Fruit fly (Drosophila melanogaster): ENCODE data around the gene CG42750.

CG42750 gene

dm6 chr2L:18267815-18268214 lies 7.8 kb downstream of the CG42750 start (continued):
- TF ChIP-seq CG6683 (GFP tag; optimal IDR thresholded peaks at IDR 0.05) = no peak
- TF ChIP-seq CG10979 (tag; optimal IDR thresholded peaks at IDR 0.05) = no peak
- TF ChIP-seq fd64A (GFP tag; optimal IDR thresholded peaks at IDR 0.05) = no peak
- no peak for TF ChIP-seq D19A (tag; optimal IDR thresholded peaks at IDR 0.05)
- TF ChIP-seq cwo (GFP tag; optimal IDR thresholded peaks at IDR 0.05) = peak; percentile 17
- TF ChIP-seq CG16779 (GFP tag; IDR thresholded peaks at IDR 0.05) = no peak
- no peak for TF ChIP-seq CG12155 (GFP tag; optimal IDR thresholded peaks at IDR 0.05)
- TF ChIP-seq CG6791 (GFP tag; IDR thresholded peaks at IDR 0.05; ENCODE audit: partially characterized antibody) = no peak
- no peak for TF ChIP-seq E2f1 (GFP tag; IDR thresholded peaks at IDR 0.05)
- TF ChIP-seq sd (tag; optimal IDR thresholded peaks at IDR 0.05) = no peak
- TF ChIP-seq Atf6 (GFP tag; IDR thresholded peaks at IDR 0.05) = no peak
- no peak for TF ChIP-seq Sin3A (optimal IDR thresholded peaks at IDR 0.05)
- no peak for TF ChIP-seq Mes4 (GFP tag; optimal IDR thresholded peaks at IDR 0.05)
- no peak for TF ChIP-seq CG4707 (GFP tag; optimal IDR thresholded peaks at IDR 0.05)
- TF ChIP-seq Six4 (GFP tag; optimal IDR thresholded peaks at IDR 0.05) = no peak
- no peak for TF ChIP-seq CG34224 (GFP tag; IDR thresholded peaks at IDR 0.05; ENCODE audit: partially characterized antibody)
- TF ChIP-seq CG3407 (GFP tag; optimal IDR thresholded peaks at IDR 0.05) = no peak
- TF ChIP-seq Usf (GFP tag; optimal IDR thresholded peaks at IDR 0.05) = no peak
- no peak for TF ChIP-seq CG12236 (GFP tag; optimal IDR thresholded peaks at IDR 0.05)
- TF ChIP-seq CG17186 (GFP tag; optimal IDR thresholded peaks at IDR 0.05) = no peak
- no peak for TF ChIP-seq CG16813 (GFP tag; IDR thresholded peaks at IDR 0.05; ENCODE audit: partially characterized antibody)
- no peak for TF ChIP-seq Sox100B (GFP tag; optimal IDR thresholded peaks at IDR 0.05)
- no peak for TF ChIP-seq CG14050 (GFP tag; IDR thresholded peaks at IDR 0.05)
- no peak for TF ChIP-seq Lim3 (GFP tag; IDR thresholded peaks at IDR 0.05)
- 0 out of 3 replicates have a peak, but pooled peaks have one; percentile 15 for TF ChIP-seq Aef1 (GFP tag; IDR thresholded peaks at IDR 0.05)
- TF ChIP-seq BEAF-32 (GFP tag; optimal IDR thresholded peaks at IDR 0.05) = no peak
- TF ChIP-seq CG13296 (GFP tag; optimal IDR thresholded peaks at IDR 0.05) = peak; percentile 8
- TF ChIP-seq CG31441 (GFP tag; IDR thresholded peaks at IDR 0.05) = 0 out of 2 replicates have a peak, but pooled peaks have one; percentile 13
- no peak for TF ChIP-seq Asciz (GFP tag; optimal IDR thresholded peaks at IDR 0.05)
- TF ChIP-seq Spps (tag; optimal IDR thresholded peaks at IDR 0.05) = no peak
- no peak for TF ChIP-seq B-H2 (GFP tag; optimal IDR thresholded peaks at IDR 0.05)
- TF ChIP-seq CG17612 (GFP tag; IDR thresholded peaks at IDR 0.05) = no peak
- no peak for TF ChIP-seq amos (GFP tag; IDR thresholded peaks at IDR 0.05; ENCODE audit: partially characterized antibody)
- no peak for TF ChIP-seq CG12299 (tag; optimal IDR thresholded peaks at IDR 0.05)
- no peak for TF ChIP-seq CG18011 (GFP tag; optimal IDR thresholded peaks at IDR 0.05)
- no peak for TF ChIP-seq HmgD (GFP tag; optimal IDR thresholded peaks at IDR 0.05)
- no peak for TF ChIP-seq exex (tag; optimal IDR thresholded peaks at IDR 0.05)
- TF ChIP-seq CG31388 (GFP tag; optimal IDR thresholded peaks at IDR 0.05) = no peak
- no peak for TF ChIP-seq HLH54F (GFP tag; optimal IDR thresholded peaks at IDR 0.05)
- no peak for TF ChIP-seq Fer2 (tag; optimal IDR thresholded peaks at IDR 0.05)
- peak; percentile 34 for TF ChIP-seq CG13424 (tag; optimal IDR thresholded peaks at IDR 0.05)
- TF ChIP-seq CG8944 (GFP tag; optimal IDR thresholded peaks at IDR 0.05) = no peak
- peak in 1 of 2 experiments; percentile 27 for TF ChIP-seq Hr51 (GFP tag; optimal IDR thresholded peaks at IDR 0.05)
- no peak for TF ChIP-seq Nf-YC (tag; optimal IDR thresholded peaks at IDR 0.05)
- TF ChIP-seq Dfd (GFP tag; optimal IDR thresholded peaks at IDR 0.05) = no peak
- no peak for TF ChIP-seq CG2129 (GFP tag; IDR thresholded peaks at IDR 0.05; ENCODE audit: partially characterized antibody)
- no peak for TF ChIP-seq inv (GFP tag; IDR thresholded peaks at IDR 0.05; ENCODE audit: partially characterized antibody)
- TF ChIP-seq Sry-δ (GFP tag; optimal IDR thresholded peaks at IDR 0.05) = no peak
- no peak for TF ChIP-seq h (optimal IDR thresholded peaks at IDR 0.05)
- TF ChIP-seq CG17359 (tag; optimal IDR thresholded peaks at IDR 0.05) = no peak
- TF ChIP-seq dmrt99B (tag; optimal IDR thresholded peaks at IDR 0.05) = peak; percentile 41

Data from whole organism, embryonic.